Fruit fly (Drosophila melanogaster) whole organism, prepupa: ENCODE results near the gene Dis3l2.

Experiments used
- CG10631 ChIP-seq: fragments of 200-800 bp; sonication (Bioruptor generic); optimal IDR thresholded peaks from 2 replicates; lab custom pipeline; 2016; ENCODE audit warnings: missing biosample characterization, missing genetic modification characterization
- CG10669 ChIP-seq: fragments of 200-800 bp; sonication (Bioruptor generic); optimal IDR thresholded peaks from 3 replicates; lab custom pipeline; 2018; ENCODE audit warnings: missing biosample characterization, mild to moderate bottlenecking, missing genetic modification characterization, moderate library complexity
- CG11762 ChIP-seq: fragments of 200-800 bp; sonication (Bioruptor generic); optimal IDR thresholded peaks from 3 replicates; lab custom pipeline; 2016; ENCODE audit warnings: missing biosample characterization, missing genetic modification characterization; ENCODE audit not compliant: insufficient read depth
- CG1621 ChIP-seq: fragments of 200-800 bp; sonication (Bioruptor generic); optimal IDR thresholded peaks from 3 replicates; lab custom pipeline; 2018; ENCODE audit warnings: missing biosample characterization, mild to moderate bottlenecking, missing genetic modification characterization
- CG16779 ChIP-seq: fragments of 200-800 bp; sonication (Bioruptor generic); optimal IDR thresholded peaks from 3 replicates; lab custom pipeline; 2017; ENCODE audit warnings: missing biosample characterization, mild to moderate bottlenecking, missing genetic modification characterization
- CG3032 ChIP-seq: fragments of 200-800 bp; optimal IDR thresholded peaks from 2 replicates; lab custom pipeline; 2019; ENCODE audit warnings: missing biosample characterization, mild to moderate bottlenecking, missing genetic modification characterization, moderate library complexity
- CG31627 ChIP-seq: fragments of 200-800 bp; sonication (Bioruptor generic); optimal IDR thresholded peaks from 3 replicates; lab custom pipeline; 2016; ENCODE audit warnings: missing biosample characterization, missing genetic modification characterization
- CG32006 ChIP-seq: fragments of 200-800 bp; sonication (Bioruptor generic); optimal IDR thresholded peaks from 3 replicates; lab custom pipeline; 2017; ENCODE audit warnings: missing biosample characterization, mild to moderate bottlenecking, missing genetic modification characterization
- CG34406 ChIP-seq: fragments of 200-800 bp; sonication (Bioruptor generic); optimal IDR thresholded peaks from 3 replicates; lab custom pipeline; 2016; ENCODE audit warnings: missing biosample characterization, missing genetic modification characterization
- CG6163 ChIP-seq: fragments of 200-800 bp; sonication (Bioruptor generic); IDR thresholded peaks from 3 replicates; pipeline ENCODE4 v1.3.6; 2022; ENCODE audit warnings: missing biosample characterization, missing genetic modification characterization
- CG6276 ChIP-seq: fragments of 200-800 bp; sonication (Bioruptor generic); optimal IDR thresholded peaks from 2 replicates; lab custom pipeline; 2017; ENCODE audit warnings: missing biosample characterization, mild to moderate bottlenecking, missing genetic modification characterization
- CG6792 ChIP-seq: fragments of 200-800 bp; sonication (Bioruptor generic); optimal IDR thresholded peaks from 3 replicates; lab custom pipeline; 2016; ENCODE audit warnings: missing biosample characterization, missing genetic modification characterization
- CG6808 ChIP-seq: fragments of 200-800 bp; sonication (Bioruptor generic); optimal IDR thresholded peaks from 3 replicates; lab custom pipeline; 2017; ENCODE audit warnings: missing biosample characterization, missing genetic modification characterization, mild to moderate bottlenecking, moderate library complexity, missing genetic modification reagents
- CG6854 ChIP-seq: fragments of 200-800 bp; sonication (Bioruptor generic); optimal IDR thresholded peaks from 2 replicates; lab custom pipeline; 2017; ENCODE audit warnings: missing biosample characterization, mild to moderate bottlenecking, missing genetic modification characterization
- CG7368 ChIP-seq: fragments of 200-800 bp; sonication (Bioruptor generic); optimal IDR thresholded peaks from 3 replicates; lab custom pipeline; 2016; ENCODE audit warnings: missing biosample characterization, missing genetic modification characterization
- CG8119 ChIP-seq: fragments of 200-800 bp; sonication (Bioruptor generic); IDR thresholded peaks from 3 replicates; pipeline ENCODE4 v1.3.6; 2022; ENCODE audit warnings: missing biosample characterization, missing genetic modification characterization
- CG8319 ChIP-seq: fragments of 200-800 bp; sonication (Bioruptor generic); optimal IDR thresholded peaks from 3 replicates; lab custom pipeline; 2016; ENCODE audit warnings: missing biosample characterization, missing genetic modification characterization
- CG9139 ChIP-seq: fragments of 200-800 bp; sonication (Bioruptor generic); optimal IDR thresholded peaks from 3 replicates; lab custom pipeline; 2017; ENCODE audit warnings: missing biosample characterization, mild to moderate bottlenecking, missing genetic modification characterization
- Eip75B ChIP-seq: fragments of 200-800 bp; sonication (Bioruptor generic); optimal IDR thresholded peaks from 3 replicates; lab custom pipeline; 2016; ENCODE audit warnings: missing biosample characterization, missing genetic modification characterization
- Eip78C ChIP-seq: fragments of 200-800 bp; sonication (Bioruptor generic); peaks from one replicate; lab custom pipeline; 2016; ENCODE audit warnings: missing biosample characterization, missing genetic modification characterization
- Ets21C ChIP-seq: fragments of 200-800 bp; sonication (Bioruptor generic); optimal IDR thresholded peaks from 3 replicates; lab custom pipeline; 2016; ENCODE audit warnings: missing biosample characterization, missing genetic modification characterization
- Ets96B ChIP-seq: fragments of 200-800 bp; optimal IDR thresholded peaks from 2 replicates; lab custom pipeline; 2019; ENCODE audit warnings: missing biosample characterization, mild to moderate bottlenecking, missing genetic modification characterization, moderate library complexity
- Hr4 ChIP-seq: fragments of 200-800 bp; sonication (Bioruptor generic); optimal IDR thresholded peaks from 3 replicates; lab custom pipeline; 2016; ENCODE audit warnings: missing biosample characterization, missing genetic modification characterization
- Lpt ChIP-seq: fragments of 200-800 bp; sonication (Bioruptor generic); optimal IDR thresholded peaks from 3 replicates; lab custom pipeline; 2016; ENCODE audit warnings: missing biosample characterization, missing genetic modification characterization
- Met ChIP-seq: fragments of 200-800 bp; sonication (Bioruptor generic); optimal IDR thresholded peaks from 3 replicates; lab custom pipeline; 2016; ENCODE audit warnings: missing biosample characterization, missing genetic modification characterization
- OdsH ChIP-seq: fragments of 200-800 bp; sonication (Bioruptor generic); optimal IDR thresholded peaks from 3 replicates; lab custom pipeline; 2016; ENCODE audit warnings: missing biosample characterization, missing genetic modification characterization
- Smox ChIP-seq: fragments of 200-800 bp; sonication (Bioruptor generic); optimal IDR thresholded peaks from 3 replicates; lab custom pipeline; 2016; ENCODE audit warnings: missing biosample characterization, missing genetic modification characterization
- Sox14 ChIP-seq: fragments of 200-800 bp; sonication (Bioruptor generic); optimal IDR thresholded peaks from 3 replicates; lab custom pipeline; 2016; ENCODE audit warnings: missing biosample characterization, missing genetic modification characterization
- achi ChIP-seq: fragments of 200-800 bp; sonication (Bioruptor generic); optimal IDR thresholded peaks from 3 replicates; lab custom pipeline; 2016; ENCODE audit warnings: missing biosample characterization, missing genetic modification characterization
- acj6 ChIP-seq: fragments of 200-800 bp; sonication (Bioruptor generic); optimal IDR thresholded peaks from 3 replicates; lab custom pipeline; 2016; ENCODE audit warnings: missing biosample characterization, missing genetic modification characterization
- cyc ChIP-seq: fragments of 200-800 bp; sonication (Bioruptor generic); optimal IDR thresholded peaks from 3 replicates; lab custom pipeline; 2016; ENCODE audit warnings: missing biosample characterization, missing genetic modification characterization
- dsx ChIP-seq: fragments of 200-800 bp; optimal IDR thresholded peaks from 3 replicates; lab custom pipeline; 2019; ENCODE audit warnings: missing biosample characterization, mild to moderate bottlenecking, missing genetic modification characterization, moderate library complexity; ENCODE audit not compliant: poor library complexity, severe bottlenecking
- eg ChIP-seq: fragments of 200-800 bp; sonication (Bioruptor generic); IDR thresholded peaks from 3 replicates; pipeline ENCODE4 v1.3.6; 2022; ENCODE audit warnings: missing biosample characterization, missing genetic modification characterization
- esn ChIP-seq: fragments of 200-800 bp; sonication (Bioruptor generic); optimal IDR thresholded peaks from 2 replicates; lab custom pipeline; 2016; ENCODE audit warnings: missing biosample characterization, mild to moderate bottlenecking, missing genetic modification characterization, moderate library complexity
- fd59A ChIP-seq: fragments of 200-800 bp; sonication (Bioruptor generic); optimal IDR thresholded peaks from 2 replicates; lab custom pipeline; 2017; ENCODE audit warnings: missing biosample characterization, mild to moderate bottlenecking, missing genetic modification characterization, missing genetic modification reagents
- fd85E ChIP-seq: fragments of 200-800 bp; sonication (Bioruptor generic); optimal IDR thresholded peaks from 3 replicates; lab custom pipeline; 2016; ENCODE audit warnings: missing biosample characterization, missing genetic modification characterization
- fkh ChIP-seq: fragments of 200-800 bp; sonication (Bioruptor generic); optimal IDR thresholded peaks from 3 replicates; lab custom pipeline; 2017; ENCODE audit warnings: missing biosample characterization, mild to moderate bottlenecking, missing genetic modification characterization, moderate library complexity
- net ChIP-seq: fragments of 200-800 bp; sonication (Bioruptor generic); optimal IDR thresholded peaks from 3 replicates; lab custom pipeline; 2016; ENCODE audit warnings: missing biosample characterization, missing genetic modification characterization
- salr ChIP-seq, 2 experiments: fragments of 200-800 bp; sonication (Bioruptor generic); optimal IDR thresholded peaks; 3 replicates each; lab custom pipeline; 2016 to 2018; ENCODE audit warnings: missing biosample characterization in 2 of 2, missing genetic modification characterization in 2 of 2, mild to moderate bottlenecking in 1 of 2
- ss ChIP-seq, 2 experiments: fragments of 200-800 bp; sonication (Bioruptor generic); optimal IDR thresholded peaks; 2 replicates in 1 of 2; 3 replicates in 1 of 2; lab custom pipeline; 2017 to 2018; ENCODE audit warnings: mild to moderate bottlenecking in 2 of 2, missing biosample characterization in 2 of 2, missing genetic modification characterization in 2 of 2, moderate library complexity in 1 of 2
- topi ChIP-seq: fragments of 200-800 bp; sonication (Bioruptor generic); optimal IDR thresholded peaks from 3 replicates; lab custom pipeline; 2016; ENCODE audit warnings: missing biosample characterization, missing genetic modification characterization
- vri ChIP-seq: fragments of 200-800 bp; sonication (Bioruptor generic); optimal IDR thresholded peaks from 3 replicates; lab custom pipeline; 2016; ENCODE audit warnings: missing biosample characterization, mild to moderate bottlenecking, missing genetic modification characterization

The Dis3l2 gene

DNA sequence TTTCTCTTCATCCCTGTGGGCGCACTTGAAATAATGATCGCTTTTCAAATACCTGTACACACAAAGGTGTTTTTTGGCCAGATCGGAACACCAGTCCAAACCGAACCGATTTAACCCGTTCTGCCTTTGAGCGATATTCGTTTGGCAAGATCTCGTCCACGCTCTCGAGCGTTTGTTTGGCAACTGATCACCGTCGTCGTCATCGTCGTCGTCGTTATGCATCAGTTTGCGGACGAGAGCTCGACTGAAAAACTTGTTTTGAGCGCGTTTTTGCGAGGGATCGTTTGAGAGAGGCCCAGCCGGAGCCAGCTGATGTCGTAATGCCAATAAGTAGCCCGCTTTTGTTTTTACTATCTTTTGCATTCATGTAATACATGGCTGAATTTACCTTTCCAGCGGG, 34.1 kb upstream of the Dis3l2 start:
- TF ChIP-seq CG9139 (GFP tag; lab: Kevin White, UChicago) (no peak), dsx (GFP tag; lab: Kevin White, UChicago) (no peak), CG3032 (tag; lab: Kevin White, UChicago) (no peak), CG6854 (GFP tag; lab: Kevin White, UChicago) (peak; percentile 17), Ets21C (GFP tag; lab: Kevin White, UChicago) (no peak), CG6792 (GFP tag; lab: Kevin White, UChicago) (no peak), CG1621 (no peak), OdsH (GFP tag; lab: Kevin White, UChicago) (no peak), Met (GFP tag; lab: Kevin White, UChicago) (no peak), Ets96B (no peak), CG16779 (tag; lab: Kevin White, UChicago) (no peak), salr (GFP tag; optimal IDR thresholded peaks at IDR 0.05; lab: Kevin White, UChicago) (no peak), CG6808 (no peak), CG6276 (GFP tag; lab: Kevin White, UChicago) (no peak), fd59A (no peak), CG8119 (GFP tag; lab: Robert Waterston, UW) (no peak), fkh (GFP tag; lab: Kevin White, UChicago) (peak; percentile 30), CG8319 (GFP tag; lab: Kevin White, UChicago) (no peak), CG34406 (no peak), topi (GFP tag; lab: Kevin White, UChicago) (no peak), fd85E (GFP tag; lab: Kevin White, UChicago) (no peak), eg (GFP tag; lab: Robert Waterston, UW) (0 out of 3 replicates have a peak, but pooled peaks have one; percentile 16), CG6163 (GFP tag; lab: Robert Waterston, UW) (0 out of 3 replicates have a peak, but pooled peaks have one; percentile 24), net (GFP tag; lab: Kevin White, UChicago) (no peak), cyc (GFP tag; lab: Kevin White, UChicago) (no peak), Sox14 (GFP tag; lab: Kevin White, UChicago) (no peak), Lpt (GFP tag; lab: Kevin White, UChicago) (peak; percentile 21), Eip75B (no peak), ss (GFP tag; optimal IDR thresholded peaks at IDR 0.05; lab: Kevin White, UChicago) (no peak), achi (GFP tag; lab: Kevin White, UChicago) (no peak), CG10631 (GFP tag; lab: Kevin White, UChicago) (no peak), acj6 (no peak), CG10669 (GFP tag; lab: Kevin White, UChicago) (no peak), Eip78C (no peak), CG7368 (GFP tag; lab: Kevin White, UChicago) (no peak), vri (GFP tag; lab: Kevin White, UChicago) (peak; percentile 68), Smox (GFP tag; lab: Kevin White, UChicago) (no peak), esn (GFP tag; lab: Kevin White, UChicago) (no peak)

- peak; percentile 5 for TF ChIP-seq Hr4 (GFP tag; lab: Kevin White, UChicago)
- TF ChIP-seq CG11762: no peak
- no peak for TF ChIP-seq CG31627
- peak; percentile 62 for TF ChIP-seq Eip78C
- TF ChIP-seq CG10631 (GFP tag; lab: Kevin White, UChicago): no peak
- TF ChIP-seq eg (GFP tag; lab: Robert Waterston, UW): peak; percentile 12; the same call in 1 of the 3 replicates
- no peak for TF ChIP-seq CG32006
These were observed 33.5 kb upstream of the Dis3l2 start, which contains the start of gene Vdup1 for dm6 chr3L:178913-179488. TSS of gene Vdup1 (minus strand) at chr3L:178963.
